Worm (Caenorhabditis elegans) whole organism, L4 larva: ENCODE measurements around the gene nid-1.

Experiments used
- F49E8.2 ChIP-seq: sonication (generic microtip); optimal IDR thresholded peaks from 2 replicates; lab custom pipeline; 2016; ENCODE audit warnings: missing compliant biosample characterization, mild to moderate bottlenecking, missing genetic modification characterization, borderline replicate concordance
- T20F7.1 ChIP-seq: fragments of 200-800 bp; sonication (Bioruptor generic); optimal IDR thresholded peaks from 2 replicates; lab custom pipeline; 2018; ENCODE audit warnings: mild to moderate bottlenecking, missing genetic modification characterization, missing compliant biosample characterization
- Y48G9A.11 ChIP-seq: fragments of 200-800 bp; sonication (Bioruptor generic); IDR thresholded peaks from 2 replicates; pipeline ENCODE4 v1.3.6; 2022; ENCODE audit warnings: missing genetic modification reagents, missing genetic modification characterization, missing compliant biosample characterization
- ZK337.2 ChIP-seq: fragments of 200-800 bp; sonication (Bioruptor generic); IDR thresholded peaks from 2 replicates; pipeline ENCODE4 v1.3.6; 2022; ENCODE audit warnings: missing genetic modification reagents, missing genetic modification characterization, missing compliant biosample characterization
- aha-1 ChIP-seq: fragments of 150-350 bp; peaks from one replicate; lab custom pipeline; 2014; ENCODE audit warnings: missing biosample characterization, missing genetic modification characterization
- aly-2 ChIP-seq: sonication (generic microtip); optimal IDR thresholded peaks from 2 replicates; lab custom pipeline; 2018; ENCODE audit warnings: missing biosample characterization, missing genetic modification characterization
- ceh-20 ChIP-seq: fragments of 200-800 bp; sonication (Bioruptor generic); IDR thresholded peaks from 2 replicates; pipeline ENCODE4 v1.3.6; 2022; ENCODE audit warnings: missing genetic modification reagents, missing genetic modification characterization, missing compliant biosample characterization
- ceh-32 ChIP-seq: sonication (generic microtip); optimal IDR thresholded peaks from 2 replicates; lab custom pipeline; 2016; ENCODE audit warnings: mild to moderate bottlenecking, missing genetic modification characterization, missing compliant biosample characterization; ENCODE audit not compliant: poor library complexity
- ceh-44 ChIP-seq: fragments of 200-800 bp; sonication (Bioruptor generic); IDR thresholded peaks from 2 replicates; pipeline ENCODE4 v1.3.6; 2022; ENCODE audit warnings: missing genetic modification reagents, missing genetic modification characterization, missing compliant biosample characterization
- ceh-62 ChIP-seq: sonication (generic microtip); optimal IDR thresholded peaks from 2 replicates; lab custom pipeline; 2017; ENCODE audit warnings: missing biosample characterization, missing genetic modification characterization
- daf-16 ChIP-seq, 3 experiments: sonication (generic microtip); optimal IDR thresholded peaks; 2 replicates each; lab custom pipeline; 2016 to 2017; ENCODE audit warnings: missing genetic modification characterization in 3 of 3, missing genetic modification reagents in 3 of 3, mild to moderate bottlenecking in 2 of 3, missing compliant biosample characterization in 2 of 3, missing biosample characterization in 1 of 3, moderate library complexity in 1 of 3
- daf-19 ChIP-seq: fragments of 200-800 bp; sonication (Bioruptor generic); conservative IDR thresholded peaks from 2 replicates; pipeline ENCODE4 v1.3.6; 2022; ENCODE audit warnings: missing genetic modification characterization, missing compliant biosample characterization
- daf-8 ChIP-seq: fragments of 200-800 bp; sonication (Bioruptor generic); IDR thresholded peaks from 2 replicates; pipeline ENCODE4 v1.3.6; 2022; ENCODE audit warnings: missing genetic modification characterization, missing compliant biosample characterization
- dmd-8 ChIP-seq: fragments of 200-800 bp; sonication (Bioruptor generic); IDR thresholded peaks from 2 replicates; pipeline ENCODE4 v1.3.6; 2022; ENCODE audit warnings: missing genetic modification characterization, missing compliant biosample characterization
- dpl-1 ChIP-seq: fragments of 150-350 bp; optimal IDR thresholded peaks from 2 replicates; lab custom pipeline; 2014; ENCODE audit warnings: missing biosample characterization, missing genetic modification reagents, missing genetic modification characterization
- duxl-1 ChIP-seq: sonication (generic microtip); optimal IDR thresholded peaks from 2 replicates; lab custom pipeline; 2016; ENCODE audit warnings: mild to moderate bottlenecking, missing genetic modification characterization, moderate library complexity, missing compliant biosample characterization; ENCODE audit not compliant: poor library complexity
- dve-1 ChIP-seq: sonication (generic microtip); optimal IDR thresholded peaks from 2 replicates; lab custom pipeline; 2017; ENCODE audit warnings: antibody characterized with exemption, mild to moderate bottlenecking, missing genetic modification characterization, missing compliant biosample characterization; ENCODE audit not compliant: insufficient read depth
- hif-1 ChIP-seq, 2 experiments: sonication (generic microtip); optimal IDR thresholded peaks; 2 replicates each; lab custom pipeline; 2016 to 2017; ENCODE audit warnings: missing compliant biosample characterization in 2 of 2, missing genetic modification characterization in 2 of 2, missing genetic modification reagents in 2 of 2, missing genotype in 2 of 2, mild to moderate bottlenecking in 1 of 2
- hlh-30 ChIP-seq: sonication (generic microtip); optimal IDR thresholded peaks from 2 replicates; lab custom pipeline; 2017; ENCODE audit warnings: antibody characterized with exemption, mild to moderate bottlenecking, missing genetic modification characterization, missing compliant biosample characterization; ENCODE audit not compliant: insufficient read depth
- lin-1 ChIP-seq: fragments of 200-800 bp; sonication (Bioruptor generic); IDR thresholded peaks from 2 replicates; pipeline ENCODE4 v1.3.6; 2022; ENCODE audit warnings: missing genetic modification reagents, missing genetic modification characterization, missing compliant biosample characterization
- lin-15B ChIP-seq: fragments of 150-350 bp; sonication (generic microtip); optimal IDR thresholded peaks from 3 replicates; lab custom pipeline; 2014; ENCODE audit warnings: missing biosample characterization, missing genetic modification characterization
- lin-29 ChIP-seq: fragments of 200-800 bp; sonication (Bioruptor generic); IDR thresholded peaks from 2 replicates; pipeline ENCODE4 v1.3.6; 2022; ENCODE audit warnings: missing genetic modification reagents, missing genetic modification characterization, missing compliant biosample characterization
- lsy-2 ChIP-seq, 2 experiments: fragments of 150-350 bp in 1 of 2; sonication (generic microtip) in 1 of 2; optimal IDR thresholded peaks; 2 replicates each; lab custom pipeline; 2014 to 2017; ENCODE audit warnings: missing biosample characterization in 2 of 2, missing genetic modification characterization in 2 of 2
- mep-1 ChIP-seq: fragments of 150-350 bp; sonication (generic microtip); optimal IDR thresholded peaks from 3 replicates; lab custom pipeline; 2014; ENCODE audit warnings: missing biosample characterization, missing genetic modification characterization
- mes-2 ChIP-seq: sonication (generic microtip); optimal IDR thresholded peaks from 2 replicates; lab custom pipeline; 2016; ENCODE audit warnings: missing genotype, mild to moderate bottlenecking, missing genetic modification characterization, missing compliant biosample characterization; ENCODE audit not compliant: poor library complexity, severe bottlenecking
- nhr-11 ChIP-seq: fragments of 150-350 bp; optimal IDR thresholded peaks from 2 replicates; lab custom pipeline; 2014; ENCODE audit warnings: missing biosample characterization, missing genetic modification characterization
- nhr-6 ChIP-seq: fragments of 150-350 bp; optimal IDR thresholded peaks from 2 replicates; lab custom pipeline; 2014; ENCODE audit warnings: missing biosample characterization, missing genetic modification characterization
- pqm-1 ChIP-seq: sonication (generic microtip); optimal IDR thresholded peaks from 2 replicates; lab custom pipeline; 2017; ENCODE audit warnings: missing biosample characterization, missing genetic modification characterization
- set-16 ChIP-seq: fragments of 200-800 bp; sonication (Bioruptor generic); IDR thresholded peaks from 2 replicates; pipeline ENCODE4 v1.3.6; 2022; ENCODE audit warnings: missing genetic modification reagents, missing genetic modification characterization, missing compliant biosample characterization
- snpc-4 ChIP-seq: fragments of 150-350 bp; optimal IDR thresholded peaks from 2 replicates; lab custom pipeline; 2014; ENCODE audit warnings: missing biosample characterization, missing genetic modification characterization
- tag-97 ChIP-seq: fragments of 200-800 bp; sonication (Bioruptor generic); IDR thresholded peaks from 2 replicates; pipeline ENCODE4 v1.3.6; 2022; ENCODE audit warnings: missing genetic modification characterization, missing compliant biosample characterization
- tra-1 ChIP-seq: fragments of 200-800 bp; sonication (Bioruptor generic); IDR thresholded peaks from 2 replicates; pipeline ENCODE4 v1.3.6; 2022; ENCODE audit warnings: missing genetic modification reagents, missing genetic modification characterization, missing compliant biosample characterization
- unc-62 ChIP-seq, 3 experiments: fragments of 150-350 bp in 1 of 3; sonication (generic microtip); optimal IDR thresholded peaks in 2 of 3; peaks in 1 of 3; 1 replicate in 1 of 3; 2 replicates in 2 of 3; lab custom pipeline; 2014 to 2017; ENCODE audit warnings: missing biosample characterization in 3 of 3, missing genetic modification characterization in 3 of 3, missing genetic modification reagents in 3 of 3, missing genotype in 1 of 3
- zag-1 ChIP-seq: fragments of 150-350 bp; optimal IDR thresholded peaks from 2 replicates; lab custom pipeline; 2014; ENCODE audit warnings: missing biosample characterization, missing genetic modification characterization
- zip-2 ChIP-seq: fragments of 150-350 bp; optimal IDR thresholded peaks from 2 replicates; lab custom pipeline; 2014; ENCODE audit warnings: missing biosample characterization, missing genetic modification characterization

nid-1 gene

DNA sequence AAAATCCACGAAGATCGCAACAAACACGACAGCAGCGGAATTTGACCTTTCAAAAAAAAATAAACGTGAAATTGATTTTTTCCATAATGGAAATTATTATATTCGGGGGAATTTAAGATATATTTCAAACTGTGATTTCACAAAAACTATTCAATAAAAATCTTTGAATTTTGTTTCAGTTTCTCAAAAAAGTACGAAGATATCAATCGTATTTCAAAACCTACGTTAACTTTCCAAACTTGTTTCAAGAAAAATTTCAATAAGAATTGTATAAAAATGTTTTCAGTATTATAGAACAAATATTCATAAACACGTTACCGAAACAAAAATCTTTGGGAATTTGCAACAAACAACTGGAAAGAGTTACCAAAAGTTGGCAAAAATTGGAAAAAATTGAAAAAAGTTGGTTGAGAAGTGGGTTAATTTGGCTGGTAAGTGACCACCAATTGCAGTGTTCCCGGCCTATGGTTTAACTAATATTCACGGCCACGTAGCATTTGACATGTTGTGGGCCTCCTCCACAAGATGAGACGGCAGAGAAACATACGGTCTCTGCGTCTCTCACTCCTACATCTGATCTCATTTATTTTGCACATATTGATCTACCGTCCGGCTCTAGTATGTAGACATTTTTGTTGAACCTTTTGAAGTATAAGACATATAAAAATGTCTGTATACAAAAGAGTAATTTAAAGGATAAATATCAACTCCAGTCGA lies 41.1 kb downstream of the nid-1 start, which contains the start of the genes T16G1.9 and T16G1.18 (continued):
- TF ChIP-seq lin-29 (GFP tag; lab: Robert Waterston, UW) (no peak), pqm-1 (no peak), nhr-6 (tag; lab: Kevin White, UChicago) (peak; percentile 98), dpl-1 (peak; percentile 43), daf-16 (GFP tag; optimal IDR thresholded peaks at IDR 0.05; lab: Kevin White, UChicago) (no peak), daf-16 (tag; optimal IDR thresholded peaks at IDR 0.05; lab: Kevin White, UChicago) (peak; percentile 71), duxl-1 (tag; lab: Kevin White, UChicago) (no peak), ceh-44 (GFP tag; lab: Robert Waterston, UW) (no peak), unc-62 (GFP tag; optimal IDR thresholded peaks at IDR 0.05 in 1 of 2; lab: Kevin White, UChicago) (peak in 1 of 2 experiments; percentile 94), unc-62 (tag; optimal IDR thresholded peaks at IDR 0.05; lab: Kevin White, UChicago) (no peak)

DNA sequence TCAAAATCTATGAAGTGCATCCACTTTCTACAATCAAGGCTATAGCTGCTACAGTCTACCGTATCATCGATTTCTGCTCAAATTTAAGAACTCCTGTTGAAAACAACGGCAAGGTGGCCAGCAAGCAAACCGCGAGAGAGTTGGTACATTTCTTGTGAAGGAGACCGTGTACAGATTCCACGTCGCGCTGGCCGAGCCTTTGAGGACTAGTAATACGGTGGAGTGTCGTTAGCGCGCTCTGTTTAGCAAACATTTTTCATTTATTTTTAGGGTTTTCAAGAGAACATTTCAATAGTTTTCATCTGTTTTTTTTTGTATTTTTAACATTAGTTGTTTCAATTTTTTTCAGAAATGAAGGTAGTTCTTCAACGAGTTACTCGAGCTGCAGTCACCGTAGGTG lies 42.4 kb downstream of the nid-1 start, which contains the start of gene pqn-68:
pqn-68 (plus strand) TSS at position 350 of the 400 bp plus-strand sequence.
- TF ChIP-seq set-16 (GFP tag; lab: Robert Waterston, UW): no peak
- TF ChIP-seq lin-15B (tag; lab: Kevin White, UChicago): no peak
- peak; percentile 80 for TF ChIP-seq nhr-6 (tag; lab: Kevin White, UChicago)
- TF ChIP-seq unc-62 (GFP tag; optimal IDR thresholded peaks at IDR 0.05 in 1 of 2; lab: Kevin White, UChicago): no peak
- TF ChIP-seq unc-62 (tag; optimal IDR thresholded peaks at IDR 0.05; lab: Kevin White, UChicago): no peak
- no peak for TF ChIP-seq tag-97 (GFP tag; lab: Robert Waterston, UW)
- peak in 1 of 2 experiments; percentile 55 for TF ChIP-seq lsy-2 (tag; optimal IDR thresholded peaks at IDR 0.05; lab: Kevin White, UChicago)
- TF ChIP-seq dpl-1: peak; percentile 25
- peak in 1 of 2 experiments; percentile 8 for TF ChIP-seq hif-1 (tag; optimal IDR thresholded peaks at IDR 0.05; lab: Kevin White, UChicago)
- no peak for TF ChIP-seq lin-1 (GFP tag; lab: Robert Waterston, UW)
- TF ChIP-seq T20F7.1 (GFP tag; lab: Kevin White, UChicago): peak; percentile 92
- TF ChIP-seq hlh-30 (tag; lab: Kevin White, UChicago): peak; percentile 8
- no peak for TF ChIP-seq daf-8 (GFP tag; lab: Robert Waterston, UW)
- no peak for TF ChIP-seq snpc-4 (tag; lab: Kevin White, UChicago)
- TF ChIP-seq zip-2: no peak
- TF ChIP-seq mes-2 (tag; lab: Kevin White, UChicago): peak; percentile 85
- TF ChIP-seq dve-1 (tag; lab: Kevin White, UChicago): peak; percentile 17
- no peak for TF ChIP-seq lin-29 (GFP tag; lab: Robert Waterston, UW)
- TF ChIP-seq zag-1: no peak
- TF ChIP-seq aha-1: peak; percentile 71
- TF ChIP-seq F49E8.2 (tag; lab: Kevin White, UChicago): no peak
- no peak for TF ChIP-seq daf-16 (GFP tag; optimal IDR thresholded peaks at IDR 0.05; lab: Kevin White, UChicago)
- TF ChIP-seq daf-16 (tag; optimal IDR thresholded peaks at IDR 0.05; lab: Kevin White, UChicago): peak; percentile 6
- no peak for TF ChIP-seq aly-2 (tag; lab: Kevin White, UChicago)
- no peak for TF ChIP-seq Y48G9A.11 (GFP tag; lab: Robert Waterston, UW)
- TF ChIP-seq ceh-62: no peak

DNA sequence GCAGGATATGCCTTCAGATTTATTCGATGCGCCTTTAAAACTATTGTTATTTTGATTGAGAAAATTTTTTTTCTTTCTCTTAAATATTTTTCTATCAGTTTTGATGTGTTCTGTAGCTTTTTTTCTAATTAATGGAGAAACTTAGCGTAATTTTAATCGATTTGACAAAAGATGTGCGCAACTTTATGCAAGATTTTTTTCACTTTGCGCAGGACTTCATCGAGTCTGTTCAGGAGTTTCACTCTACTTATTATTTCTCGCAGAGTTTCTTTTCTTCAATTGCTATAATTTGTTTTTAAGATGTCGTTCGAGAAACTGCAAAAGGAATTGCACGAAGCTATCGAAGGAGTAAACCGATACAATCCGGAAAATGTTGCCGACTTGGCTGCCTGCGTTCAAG lies 43.8 kb downstream of the nid-1 start, which contains the start of gene eif-3.K:
eif-3.K (plus strand) TSS at position 301 of the 400 bp plus-strand sequence.
- TF ChIP-seq tra-1 (no peak), unc-62 (GFP tag; optimal IDR thresholded peaks at IDR 0.05 in 1 of 2; lab: Kevin White, UChicago) (peak in 1 of 2 experiments; percentile 24), unc-62 (tag; optimal IDR thresholded peaks at IDR 0.05; lab: Kevin White, UChicago) (no peak)

DNA sequence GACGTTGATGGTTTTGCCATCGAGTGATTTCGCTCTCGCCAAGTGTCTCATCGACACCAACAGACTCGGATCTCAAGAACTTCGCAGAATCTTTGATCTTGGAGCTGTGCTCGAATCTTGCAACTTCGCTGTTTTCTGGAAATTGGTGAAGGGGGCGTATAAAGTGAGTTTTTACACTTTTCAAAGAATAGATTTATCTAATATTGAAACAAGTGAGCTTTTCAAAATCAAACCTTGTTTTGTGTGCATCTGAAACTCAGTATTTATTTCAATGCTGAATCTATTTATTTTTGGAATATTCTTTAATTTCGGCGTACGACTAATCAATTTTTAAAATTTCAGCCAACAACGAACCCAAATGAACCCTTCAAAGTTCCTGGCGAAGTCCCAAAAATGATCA lies 44.4 kb downstream of the nid-1 start:
- peak; percentile 76 for TF ChIP-seq aha-1
- no peak for TF ChIP-seq dmd-8 (GFP tag; lab: Robert Waterston, UW)
- TF ChIP-seq snpc-4 (tag; lab: Kevin White, UChicago): no peak
- peak in 1 of 2 experiments; percentile 77 for TF ChIP-seq unc-62 (GFP tag; optimal IDR thresholded peaks at IDR 0.05 in 1 of 2; lab: Kevin White, UChicago)
- no peak for TF ChIP-seq unc-62 (tag; optimal IDR thresholded peaks at IDR 0.05; lab: Kevin White, UChicago)
- no peak for TF ChIP-seq ceh-20 (GFP tag; lab: Robert Waterston, UW)
- TF ChIP-seq ZK337.2 (GFP tag; lab: Robert Waterston, UW): no peak
- no peak for TF ChIP-seq nhr-11
- no peak for TF ChIP-seq daf-19 (GFP tag; lab: Robert Waterston, UW)
- TF ChIP-seq mep-1 (tag; lab: Kevin White, UChicago): no peak
- no peak for TF ChIP-seq ceh-32 (tag; lab: Kevin White, UChicago)
